Fruit fly (Drosophila melanogaster) whole organism, wandering third instar larva: ENCODE data around the gene Jon99Fii.

Experiments used
- CG32264 ChIP-seq: fragments of 200-800 bp; sonication (Bioruptor generic); optimal IDR thresholded peaks from 2 replicates; lab custom pipeline; 2016; ENCODE audit warnings: missing biosample characterization, missing genetic modification characterization
- CG9705 ChIP-seq: fragments of 200-800 bp; sonication (Bioruptor generic); optimal IDR thresholded peaks from 2 replicates; lab custom pipeline; 2018; ENCODE audit warnings: missing biosample characterization, mild to moderate bottlenecking, missing genetic modification characterization
- CrebA ChIP-seq: fragments of 200-800 bp; sonication (Bioruptor generic); optimal IDR thresholded peaks from 2 replicates; lab custom pipeline; 2016; ENCODE audit warnings: missing biosample characterization, mild to moderate bottlenecking, missing genetic modification characterization, borderline replicate concordance
- Dfd ChIP-seq: fragments of >200 bp; optimal IDR thresholded peaks from 2 replicates; lab custom pipeline; 2017; ENCODE audit warnings: missing biosample characterization, missing genetic modification characterization
- Dif ChIP-seq: fragments of 200-275, 200-300 bp; sonication (Bioruptor generic); optimal IDR thresholded peaks from 2 replicates; lab custom pipeline; 2018; ENCODE audit warnings: missing biosample characterization, missing genetic modification characterization; ENCODE audit not compliant: partially characterized antibody
- HLH106 ChIP-seq: fragments of 200-800 bp; optimal IDR thresholded peaks from 3 replicates; lab custom pipeline; 2019; ENCODE audit warnings: missing biosample characterization, mild to moderate bottlenecking, missing genetic modification characterization, moderate library complexity
- Hr78 ChIP-seq: fragments of >200 bp; optimal IDR thresholded peaks from 2 replicates; lab custom pipeline; 2017; ENCODE audit warnings: missing biosample characterization, missing genetic modification characterization
- Hr83 ChIP-seq: fragments of 200-300 bp; sonication (Bioruptor generic); optimal IDR thresholded peaks from 2 replicates; lab custom pipeline; 2016; ENCODE audit warnings: missing biosample characterization, mild to moderate bottlenecking, missing genetic modification characterization, moderate library complexity; ENCODE audit not compliant: poor library complexity, severe bottlenecking
- Jra ChIP-seq: sonication (Bioruptor generic); optimal IDR thresholded peaks from 2 replicates; lab custom pipeline; 2016; ENCODE audit warnings: missing biosample characterization, missing genetic modification characterization
- Mio ChIP-seq: sonication (Bioruptor generic); optimal IDR thresholded peaks from 2 replicates; lab custom pipeline; 2016; ENCODE audit warnings: missing biosample characterization, missing genetic modification characterization
- Myc ChIP-seq: fragments of >200 bp; optimal IDR thresholded peaks from 2 replicates; lab custom pipeline; 2017
- N ChIP-seq: fragments of >200 bp; optimal IDR thresholded peaks from 2 replicates; lab custom pipeline; 2018; ENCODE audit warnings: missing biosample characterization, missing external identifiers, missing genetic modification characterization
- OdsH ChIP-seq: fragments of 200-800 bp; sonication (Bioruptor generic); optimal IDR thresholded peaks from 2 replicates; lab custom pipeline; 2016; ENCODE audit warnings: missing biosample characterization, mild to moderate bottlenecking, missing genetic modification characterization
- Rel ChIP-seq, 2 experiments: fragments of 200-800 bp; sonication (Bioruptor generic) in 1 of 2; optimal IDR thresholded peaks; 2 replicates in 1 of 2; 3 replicates in 1 of 2; lab custom pipeline; 2016 to 2019; ENCODE audit warnings: mild to moderate bottlenecking in 2 of 2, missing biosample characterization in 2 of 2, missing genetic modification characterization in 2 of 2, moderate library complexity in 1 of 2
- Sp1 ChIP-seq: fragments of 200-800 bp; sonication (Bioruptor generic); optimal IDR thresholded peaks from 3 replicates; lab custom pipeline; 2019; ENCODE audit warnings: missing biosample characterization, mild to moderate bottlenecking, missing genetic modification characterization, moderate library complexity
- Vsx2 ChIP-seq: fragments of 200-300, 225-300 bp; sonication (Bioruptor generic); optimal IDR thresholded peaks from 2 replicates; lab custom pipeline; 2018; ENCODE audit warnings: missing biosample characterization, missing genetic modification characterization; ENCODE audit not compliant: partially characterized antibody
- br ChIP-seq: fragments of 200-800 bp; sonication (Bioruptor generic); optimal IDR thresholded peaks from 2 replicates; lab custom pipeline; 2016; ENCODE audit warnings: missing biosample characterization, missing genetic modification characterization
- brk ChIP-seq: fragments of 200-800 bp; sonication (Bioruptor generic); optimal IDR thresholded peaks from 2 replicates; lab custom pipeline; 2016; ENCODE audit warnings: missing biosample characterization, mild to moderate bottlenecking, missing genetic modification characterization
- dl ChIP-seq, 2 experiments: fragments of 175-275, 200-275 bp in 1 of 2; fragments of 200-275 bp in 1 of 2; sonication (Bioruptor generic); optimal IDR thresholded peaks; lab custom pipeline; 2018; ENCODE audit warnings: mild to moderate bottlenecking in 2 of 2, missing biosample characterization in 2 of 2, missing genetic modification characterization in 2 of 2, moderate library complexity in 2 of 2; ENCODE audit not compliant: partially characterized antibody in 2 of 2, insufficient read depth in 1 of 2
- dmrt93B ChIP-seq: fragments of 200-800 bp; sonication (Bioruptor generic); optimal IDR thresholded peaks from 2 replicates; lab custom pipeline; 2018; ENCODE audit warnings: missing biosample characterization, mild to moderate bottlenecking, missing genetic modification characterization
- dsf ChIP-seq: sonication (Bioruptor generic); optimal IDR thresholded peaks from 2 replicates; lab custom pipeline; 2016; ENCODE audit warnings: missing biosample characterization, missing genetic modification characterization, borderline replicate concordance
- ey ChIP-seq: fragments of 200-800 bp; sonication (Bioruptor generic); optimal IDR thresholded peaks from 2 replicates; lab custom pipeline; 2016; ENCODE audit warnings: missing biosample characterization, missing genetic modification characterization
- foxo ChIP-seq, 2 experiments: fragments of 200-800 bp; sonication (Bioruptor generic); optimal IDR thresholded peaks; 2 replicates in 1 of 2; 3 replicates in 1 of 2; lab custom pipeline; 2016 to 2017; ENCODE audit warnings: missing biosample characterization in 2 of 2, missing genetic modification characterization in 2 of 2
- fru ChIP-seq: fragments of 200-800 bp; sonication (Bioruptor generic); optimal IDR thresholded peaks from 3 replicates; lab custom pipeline; 2016; ENCODE audit warnings: missing biosample characterization, mild to moderate bottlenecking, missing genetic modification characterization
- h ChIP-seq: fragments of 200-800 bp; sonication (Bioruptor generic); optimal IDR thresholded peaks from 3 replicates; lab custom pipeline; 2016; ENCODE audit warnings: missing biosample characterization, mild to moderate bottlenecking, missing genetic modification characterization
- jim ChIP-seq: fragments of 175-275, 200-325 bp; sonication (Bioruptor generic); optimal IDR thresholded peaks from 2 replicates; lab custom pipeline; 2016; ENCODE audit warnings: missing biosample characterization, mild to moderate bottlenecking, missing genetic modification characterization
- lola ChIP-seq: fragments of >200 bp; optimal IDR thresholded peaks from 2 replicates; lab custom pipeline; 2017; ENCODE audit warnings: missing biosample characterization, missing genetic modification characterization
- pan ChIP-seq: fragments of >200 bp; optimal IDR thresholded peaks from 2 replicates; lab custom pipeline; 2017
- psq ChIP-seq: fragments of 200-800 bp; sonication (Bioruptor generic); optimal IDR thresholded peaks from 3 replicates; lab custom pipeline; 2017; ENCODE audit warnings: missing biosample characterization, mild to moderate bottlenecking, missing genetic modification characterization, moderate library complexity
- sv ChIP-seq: fragments of 200-800 bp; sonication (Bioruptor generic); optimal IDR thresholded peaks from 3 replicates; lab custom pipeline; 2016; ENCODE audit warnings: missing biosample characterization, missing genetic modification characterization
- tai ChIP-seq: sonication (Bioruptor generic); optimal IDR thresholded peaks from 2 replicates; lab custom pipeline; 2016; ENCODE audit warnings: missing biosample characterization, missing genetic modification characterization
- usp ChIP-seq: fragments of >200 bp; optimal IDR thresholded peaks from 2 replicates; lab custom pipeline; 2017; ENCODE audit warnings: missing biosample characterization, missing genetic modification characterization
- woc ChIP-seq: sonication (Bioruptor generic); optimal IDR thresholded peaks from 2 replicates; lab custom pipeline; 2016; ENCODE audit warnings: missing biosample characterization, mild to moderate bottlenecking, missing genetic modification characterization

The Jon99Fii gene

DNA sequence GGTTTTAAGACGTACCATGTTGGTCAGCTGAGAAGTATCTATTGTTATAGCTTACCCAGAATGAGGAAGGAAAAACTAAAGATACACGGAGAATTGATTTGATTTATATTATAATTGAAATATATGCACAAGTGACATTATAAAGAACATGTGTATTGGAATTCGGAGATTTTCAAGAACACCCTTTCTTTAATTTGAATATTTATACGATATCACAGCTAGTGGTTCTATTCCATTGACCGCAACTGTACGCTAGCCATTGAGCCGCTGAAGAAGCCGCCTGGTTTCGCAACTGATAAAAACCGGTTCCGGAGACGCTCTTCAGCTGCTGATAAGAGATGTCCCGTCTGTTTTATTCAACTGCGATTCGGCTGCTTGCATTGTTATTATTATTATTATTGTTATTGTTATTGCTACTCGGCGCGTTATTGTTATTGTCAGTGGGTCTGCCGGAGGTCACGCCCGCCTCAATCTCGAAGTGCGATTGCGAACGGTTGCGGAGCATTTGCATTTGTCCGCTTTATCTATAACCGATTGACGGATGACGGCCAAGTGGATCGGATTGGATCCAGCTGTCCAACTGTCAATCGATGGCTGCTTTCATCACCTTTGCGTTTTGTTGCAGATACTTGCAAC is 26.0 kb downstream of the Jon99Fii start (continued):
- TF ChIP-seq Myc (lab: Kevin White, UChicago) (no peak), tai (GFP tag; lab: Kevin White, UChicago) (no peak), br (GFP tag; lab: Kevin White, UChicago) (peak; percentile 2), fru (GFP tag; lab: Kevin White, UChicago) (peak; percentile 7), CG9705 (GFP tag; lab: Kevin White, UChicago) (no peak), Sp1 (GFP tag; lab: Kevin White, UChicago) (peak; percentile 46), CG32264 (GFP tag; lab: Kevin White, UChicago) (no peak), pan (no peak), jim (no peak)

dm6 chr3R:30460187-30460586 is 27.5 kb downstream of the Jon99Fii start:
- TF ChIP-seq pan (no peak), OdsH (GFP tag; lab: Kevin White, UChicago) (no peak), usp (GFP tag; lab: Kevin White, UChicago) (no peak), CrebA (GFP tag; lab: Kevin White, UChicago) (no peak), ey (GFP tag; lab: Kevin White, UChicago) (no peak), brk (no peak), Jra (GFP tag; lab: Kevin White, UChicago) (no peak), HLH106 (no peak), foxo (GFP tag; optimal IDR thresholded peaks at IDR 0.05; lab: Kevin White, UChicago) (no peak), Mio (no peak), psq (GFP tag; lab: Kevin White, UChicago) (no peak), fru (GFP tag; lab: Kevin White, UChicago) (no peak), Dif (GFP tag; lab: Kevin White, UChicago) (peak; percentile 57), dl (GFP tag; optimal IDR thresholded peaks at IDR 0.05; lab: Kevin White, UChicago; ENCODE audit: insufficient read depth in 1 of 2, partially characterized antibody in 2 of 2) (peak in 1 of 2 experiments; percentile 32), dmrt93B (GFP tag; lab: Kevin White, UChicago) (no peak), h (GFP tag; lab: Kevin White, UChicago) (no peak), br (GFP tag; lab: Kevin White, UChicago) (no peak), Vsx2 (GFP tag; lab: Kevin White, UChicago) (peak; percentile 79), sv (no peak), Rel (GFP tag; optimal IDR thresholded peaks at IDR 0.05; lab: Kevin White, UChicago) (no peak), Rel (tag; optimal IDR thresholded peaks at IDR 0.05; lab: Kevin White, UChicago) (peak; percentile 30), jim (no peak), Dfd (GFP tag; lab: Kevin White, UChicago) (no peak)

dm6 chr3R:30459066-30459935 is 28.4 kb downstream of the Jon99Fii start, which contains the start of the genes CG2224 and CDase:
TSS of gene CG2224 (minus strand) at chr3R:30459300.
TSS of gene CDase (plus strand) at chr3R:30459521.
- TF ChIP-seq tai (GFP tag; lab: Kevin White, UChicago), result no peak
- TF ChIP-seq lola (GFP tag; lab: Kevin White, UChicago), result no peak
- no peak for TF ChIP-seq Hr83 (GFP tag; lab: Kevin White, UChicago)
- no peak for TF ChIP-seq pan
- TF ChIP-seq dsf (GFP tag; lab: Kevin White, UChicago), result no peak
- TF ChIP-seq CrebA (GFP tag; lab: Kevin White, UChicago), result no peak
- no peak for TF ChIP-seq Myc (lab: Kevin White, UChicago)
- TF ChIP-seq Hr78 (GFP tag; lab: Kevin White, UChicago), result no peak
- no peak for TF ChIP-seq N (GFP tag; lab: Kevin White, UChicago)
- TF ChIP-seq CG9705 (GFP tag; lab: Kevin White, UChicago), result no peak
- no peak for TF ChIP-seq Mio
- TF ChIP-seq Vsx2 (GFP tag; lab: Kevin White, UChicago), result no peak
- TF ChIP-seq psq (GFP tag; lab: Kevin White, UChicago), result no peak
- TF ChIP-seq brk, result no peak
- TF ChIP-seq dl (GFP tag; optimal IDR thresholded peaks at IDR 0.05; lab: Kevin White, UChicago; ENCODE audit: insufficient read depth in 1 of 2, partially characterized antibody in 2 of 2), result no peak
- TF ChIP-seq woc (GFP tag; lab: Kevin White, UChicago), result no peak
